Fruit fly (Drosophila melanogaster) whole organism, embryonic: ENCODE data around the gene CG45100.

Experiments
- Abd-B ChIP-seq: fragments of 200-800 bp; sonication (Bioruptor generic); optimal IDR thresholded peaks from 2 replicates; lab custom pipeline; 2018; ENCODE audit warnings: missing biosample characterization, mild to moderate bottlenecking, missing genetic modification characterization, moderate library complexity
- Atf-2 ChIP-seq: fragments of 200-800 bp; sonication (Bioruptor generic); optimal IDR thresholded peaks from 2 replicates; lab custom pipeline; 2016; ENCODE audit warnings: missing biosample characterization, missing genetic modification characterization
- Bteb2 ChIP-seq: fragments of 200-800 bp; sonication (Bioruptor generic); optimal IDR thresholded peaks from 2 replicates; lab custom pipeline; 2016; ENCODE audit warnings: missing biosample characterization, missing genetic modification characterization
- CG10462 ChIP-seq: fragments of 200-800 bp; sonication (Bioruptor generic); optimal IDR thresholded peaks from 2 replicates; lab custom pipeline; 2016; ENCODE audit warnings: missing biosample characterization, missing genetic modification characterization
- CG10565 ChIP-seq: fragments of 200-800 bp; sonication (Bioruptor generic); optimal IDR thresholded peaks from 3 replicates; lab custom pipeline; 2016; ENCODE audit warnings: missing biosample characterization, mild to moderate bottlenecking, missing genetic modification characterization
- CG12219 ChIP-seq: fragments of 200-800 bp; sonication (Bioruptor generic); optimal IDR thresholded peaks from 3 replicates; lab custom pipeline; 2018; ENCODE audit warnings: missing biosample characterization, mild to moderate bottlenecking, missing genetic modification characterization
- CG12299 ChIP-seq: fragments of 200-800 bp; sonication (Bioruptor generic); optimal IDR thresholded peaks from 2 replicates; lab custom pipeline; 2018; ENCODE audit warnings: missing biosample characterization, mild to moderate bottlenecking, missing genetic modification characterization
- CG13775 ChIP-seq: fragments of 200-800 bp; sonication (Bioruptor generic); optimal IDR thresholded peaks from 3 replicates; lab custom pipeline; 2017; ENCODE audit warnings: missing biosample characterization, mild to moderate bottlenecking, missing genetic modification characterization
- CG1529 ChIP-seq: fragments of 200-800 bp; sonication (Bioruptor generic); optimal IDR thresholded peaks from 3 replicates; lab custom pipeline; 2018; ENCODE audit warnings: missing biosample characterization, missing genetic modification characterization
- CG17328 ChIP-seq: fragments of 200-800 bp; sonication (Bioruptor generic); IDR thresholded peaks from 2 replicates; pipeline ENCODE4 v1.3.6; 2022; ENCODE audit warnings: missing biosample characterization, missing genetic modification characterization
- CG18764 ChIP-seq: fragments of 200-800 bp; sonication (Bioruptor generic); optimal IDR thresholded peaks from 3 replicates; lab custom pipeline; 2016; ENCODE audit warnings: missing biosample characterization, missing genetic modification characterization
- CG2199 ChIP-seq: fragments of 200-800 bp; sonication (Bioruptor generic); IDR thresholded peaks from 3 replicates; pipeline ENCODE4 v1.3.6; 2022; ENCODE audit warnings: missing biosample characterization, missing genetic modification characterization
- CG30403 ChIP-seq: fragments of 200-800 bp; sonication (Bioruptor generic); optimal IDR thresholded peaks from 3 replicates; lab custom pipeline; 2016; ENCODE audit warnings: missing biosample characterization, missing genetic modification characterization
- CG31224 ChIP-seq: fragments of 200-800 bp; sonication (Bioruptor generic); IDR thresholded peaks from 2 replicates; pipeline ENCODE4 v1.3.6; 2022; ENCODE audit warnings: missing biosample characterization, missing genetic modification characterization
- CG32532 ChIP-seq: fragments of 200-800 bp; sonication (Bioruptor generic); IDR thresholded peaks from 2 replicates; pipeline ENCODE4 v1.3.6; 2022; ENCODE audit warnings: missing biosample characterization, missing genetic modification characterization
- CG4404 ChIP-seq: fragments of 200-800 bp; sonication (Bioruptor generic); IDR thresholded peaks from 2 replicates; pipeline ENCODE4 v1.3.6; 2022; ENCODE audit warnings: missing biosample characterization, missing genetic modification characterization
- CG7963 ChIP-seq: fragments of 200-800 bp; sonication (Bioruptor generic); IDR thresholded peaks from 3 replicates; pipeline ENCODE4 v1.3.6; 2022; ENCODE audit warnings: missing biosample characterization, missing genetic modification characterization; ENCODE audit not compliant: partially characterized antibody
- CG8359 ChIP-seq: fragments of 200-800 bp; sonication (Bioruptor generic); optimal IDR thresholded peaks from 2 replicates; lab custom pipeline; 2017; ENCODE audit warnings: missing biosample characterization, mild to moderate bottlenecking, missing genetic modification characterization, borderline replicate concordance
- CG8944 ChIP-seq: fragments of 200-800 bp; sonication (Bioruptor generic); optimal IDR thresholded peaks from 3 replicates; lab custom pipeline; 2016; ENCODE audit warnings: missing biosample characterization, missing genetic modification characterization
- CG9609 ChIP-seq: fragments of 200-800 bp; sonication (Bioruptor generic); optimal IDR thresholded peaks from 3 replicates; lab custom pipeline; 2016; ENCODE audit warnings: missing biosample characterization, missing genetic modification characterization
- CG9932 ChIP-seq: fragments of 200-800 bp; sonication (Bioruptor generic); IDR thresholded peaks from 2 replicates; pipeline ENCODE4 v1.3.6; 2022; ENCODE audit warnings: missing biosample characterization, missing genetic modification characterization
- Chrac-16 ChIP-seq: fragments of 200-800 bp; sonication (Bioruptor generic); optimal IDR thresholded peaks from 3 replicates; lab custom pipeline; 2016; ENCODE audit warnings: missing biosample characterization, missing genetic modification characterization
- Drgx ChIP-seq: fragments of 200-800 bp; sonication (Bioruptor generic); IDR thresholded peaks from 2 replicates; pipeline ENCODE4 v1.3.6; 2022; ENCODE audit warnings: missing biosample characterization, missing genetic modification characterization
- Eip74EF ChIP-seq, 2 experiments: fragments of 200-800 bp in 1 of 2; fragments of >200 bp in 1 of 2; sonication (Bioruptor generic) in 1 of 2; optimal IDR thresholded peaks; 2 replicates each; lab custom pipeline; 2017 to 2019; ENCODE audit warnings: missing biosample characterization in 2 of 2, missing genetic modification characterization in 2 of 2, mild to moderate bottlenecking in 1 of 2, moderate library complexity in 1 of 2
- Hey ChIP-seq: fragments of 200-800 bp; sonication (Bioruptor generic); optimal IDR thresholded peaks from 3 replicates; lab custom pipeline; 2018; ENCODE audit warnings: missing biosample characterization, mild to moderate bottlenecking, missing genetic modification characterization
- Hmr ChIP-seq: fragments of 200-800 bp; sonication (Bioruptor generic); optimal IDR thresholded peaks from 3 replicates; lab custom pipeline; 2017; ENCODE audit warnings: mild to moderate bottlenecking, missing biosample characterization, missing genetic modification reagents, missing genetic modification characterization
- Hr39 ChIP-seq: fragments of >200 bp; optimal IDR thresholded peaks from 2 replicates; lab custom pipeline; 2017
- Hsf ChIP-seq: fragments of 200-800 bp; sonication (Bioruptor generic); optimal IDR thresholded peaks from 3 replicates; lab custom pipeline; 2016; ENCODE audit warnings: missing biosample characterization, missing genetic modification characterization
- Kr ChIP-seq: fragments of 200-800 bp; sonication (Bioruptor generic); optimal IDR thresholded peaks from 2 replicates; lab custom pipeline; 2017; ENCODE audit warnings: missing biosample characterization, mild to moderate bottlenecking, missing genetic modification characterization
- Mad ChIP-seq: fragments of 200-800 bp; sonication (Bioruptor generic); optimal IDR thresholded peaks from 2 replicates; lab custom pipeline; 2016; ENCODE audit warnings: missing biosample characterization, missing genetic modification characterization
- Max ChIP-seq: fragments of 200-800 bp; sonication (Bioruptor generic); optimal IDR thresholded peaks from 2 replicates; lab custom pipeline; 2016; ENCODE audit warnings: missing biosample characterization, mild to moderate bottlenecking, missing genetic modification characterization
- Myb ChIP-seq: fragments of 200-800 bp; sonication (Bioruptor generic); optimal IDR thresholded peaks from 2 replicates; lab custom pipeline; 2016; ENCODE audit warnings: missing biosample characterization, missing genetic modification characterization
- Neu2 ChIP-seq: fragments of 200-800 bp; sonication (Bioruptor generic); optimal IDR thresholded peaks from 3 replicates; lab custom pipeline; 2016; ENCODE audit warnings: missing biosample characterization, missing genetic modification characterization, borderline replicate concordance
- Optix ChIP-seq: fragments of 200-800 bp; sonication (Bioruptor generic); IDR thresholded peaks from 3 replicates; pipeline ENCODE4 v1.3.6; 2022; ENCODE audit warnings: missing biosample characterization, missing genetic modification characterization
- Rfx ChIP-seq: fragments of 200-800 bp; sonication (Bioruptor generic); IDR thresholded peaks from 2 replicates; pipeline ENCODE4 v1.3.6; 2022; ENCODE audit warnings: missing biosample characterization, missing genetic modification characterization
- ap ChIP-seq: fragments of 200-800 bp; sonication (Bioruptor generic); IDR thresholded peaks from 2 replicates; pipeline ENCODE4 v1.3.6; 2022; ENCODE audit warnings: missing biosample characterization, missing genetic modification characterization
- bowl ChIP-seq: fragments of 200-800 bp; sonication (Bioruptor generic); IDR thresholded peaks from 2 replicates; pipeline ENCODE4 v1.3.6; 2022; ENCODE audit warnings: missing biosample characterization, missing genetic modification characterization
- cg ChIP-seq: fragments of 200-800 bp; sonication (Bioruptor generic); optimal IDR thresholded peaks from 3 replicates; lab custom pipeline; 2019; ENCODE audit warnings: missing biosample characterization, mild to moderate bottlenecking, missing genetic modification characterization, moderate library complexity
- chm ChIP-seq: fragments of 200-800 bp; sonication (Bioruptor generic); IDR thresholded peaks from 2 replicates; pipeline ENCODE4 v1.3.6; 2022; ENCODE audit warnings: missing biosample characterization, missing genetic modification characterization
- crol ChIP-seq: fragments of 200-800 bp; sonication (Bioruptor generic); IDR thresholded peaks from 2 replicates; pipeline ENCODE4 v1.3.6; 2022; ENCODE audit warnings: missing biosample characterization, missing genetic modification characterization
- dimm ChIP-seq: fragments of 200-800 bp; sonication (Bioruptor generic); IDR thresholded peaks from 2 replicates; pipeline ENCODE4 v1.3.6; 2022; ENCODE audit warnings: missing biosample characterization, missing genetic modification characterization
- disco-r ChIP-seq: fragments of 200-800 bp; sonication (Bioruptor generic); optimal IDR thresholded peaks from 2 replicates; lab custom pipeline; 2016; ENCODE audit warnings: missing biosample characterization, missing genetic modification characterization
- gfzf ChIP-seq: fragments of 200-800 bp; sonication (Bioruptor generic); optimal IDR thresholded peaks from 2 replicates; lab custom pipeline; 2016; ENCODE audit warnings: missing biosample characterization, mild to moderate bottlenecking, missing genetic modification characterization, moderate library complexity
- gt ChIP-seq: fragments of 200-800 bp; sonication (Bioruptor generic); IDR thresholded peaks from 2 replicates; pipeline ENCODE4 v1.3.6; 2022; ENCODE audit warnings: missing biosample characterization, missing genetic modification characterization
- ham ChIP-seq: fragments of 200-800 bp; sonication (Bioruptor generic); IDR thresholded peaks from 2 replicates; pipeline ENCODE4 v1.3.6; 2022; ENCODE audit warnings: missing biosample characterization, missing genetic modification characterization
- jing ChIP-seq: fragments of 200-800 bp; sonication (Bioruptor generic); optimal IDR thresholded peaks from 2 replicates; lab custom pipeline; 2018; ENCODE audit warnings: missing biosample characterization, mild to moderate bottlenecking, missing genetic modification characterization
- mam ChIP-seq: fragments of 200-800 bp; sonication (Bioruptor generic); optimal IDR thresholded peaks from 3 replicates; lab custom pipeline; 2016; ENCODE audit warnings: missing biosample characterization, missing genetic modification characterization
- mirr ChIP-seq: fragments of 200-800 bp; sonication (Bioruptor generic); optimal IDR thresholded peaks from 3 replicates; lab custom pipeline; 2018; ENCODE audit warnings: missing biosample characterization, mild to moderate bottlenecking, missing genetic modification characterization
- row ChIP-seq: fragments of 200-800 bp; sonication (Bioruptor generic); IDR thresholded peaks from 3 replicates; pipeline ENCODE4 v1.3.6; 2022; ENCODE audit warnings: missing biosample characterization, missing genetic modification characterization
- seq ChIP-seq: fragments of 200-800 bp; sonication (Bioruptor generic); IDR thresholded peaks from 2 replicates; pipeline ENCODE4 v1.3.6; 2022; ENCODE audit warnings: missing biosample characterization, missing genetic modification characterization
- slbo ChIP-seq: fragments of 200-800 bp; sonication (Bioruptor generic); IDR thresholded peaks from 2 replicates; pipeline ENCODE4 v1.3.6; 2022; ENCODE audit warnings: missing biosample characterization, missing genetic modification characterization
- sqz ChIP-seq: fragments of 200-800 bp; sonication (Bioruptor generic); optimal IDR thresholded peaks from 3 replicates; lab custom pipeline; 2018; ENCODE audit warnings: missing biosample characterization, mild to moderate bottlenecking, missing genetic modification characterization
- trem ChIP-seq: fragments of 200-800 bp; optimal IDR thresholded peaks from 3 replicates; lab custom pipeline; 2019; ENCODE audit warnings: missing biosample characterization, mild to moderate bottlenecking, missing genetic modification characterization, moderate library complexity

Gene CG45100

DNA sequence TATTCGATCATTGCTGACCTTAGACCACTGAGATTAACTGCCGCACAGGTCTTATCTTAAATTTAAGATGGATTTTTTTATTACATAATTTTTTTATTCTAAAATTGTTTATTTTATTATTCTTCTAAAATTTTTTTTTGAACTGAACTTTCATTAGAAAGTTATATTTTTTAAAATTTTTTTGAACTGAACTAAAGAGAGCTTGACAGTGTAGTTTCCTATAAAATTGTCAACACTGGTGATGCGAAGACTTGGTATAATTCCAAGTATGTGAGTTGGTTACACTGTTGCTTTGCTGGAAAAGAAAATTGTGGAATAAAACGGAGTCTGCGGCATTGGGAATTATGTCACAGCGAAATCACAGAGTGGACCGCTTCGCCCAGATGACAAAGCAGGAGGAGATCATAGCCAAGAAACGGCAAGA, 10.9 kb upstream of the CG45100 start, which contains the start of gene CG31550 (continued):
- TF ChIP-seq bowl (GFP tag; lab: Robert Waterston, UW): no peak
- no peak for TF ChIP-seq Hey
- peak; percentile 78 for TF ChIP-seq CG30403 (GFP tag; lab: Kevin White, UChicago)
- peak; percentile 42 for TF ChIP-seq CG9609 (GFP tag; lab: Kevin White, UChicago)
- TF ChIP-seq Bteb2 (GFP tag; lab: Kevin White, UChicago): peak; percentile 25
- TF ChIP-seq mirr: no peak
- TF ChIP-seq Chrac-16 (GFP tag; lab: Kevin White, UChicago): peak; percentile 76
- TF ChIP-seq jing (GFP tag; lab: Kevin White, UChicago): no peak
- TF ChIP-seq CG12219 (GFP tag; lab: Kevin White, UChicago): no peak
- no peak for TF ChIP-seq CG2199 (GFP tag; lab: Robert Waterston, UW)
- TF ChIP-seq cg (GFP tag; lab: Kevin White, UChicago): no peak
- TF ChIP-seq CG10565 (GFP tag; lab: Kevin White, UChicago): no peak
- TF ChIP-seq CG12299 (tag; lab: Kevin White, UChicago): no peak
- TF ChIP-seq CG10462 (GFP tag; lab: Kevin White, UChicago): peak; percentile 39
- no peak for TF ChIP-seq dimm (GFP tag; lab: Robert Waterston, UW)
- TF ChIP-seq Neu2 (GFP tag; lab: Kevin White, UChicago): no peak
- TF ChIP-seq Atf-2 (GFP tag; lab: Kevin White, UChicago): peak; percentile 9
- TF ChIP-seq sqz: no peak
- peak; percentile 69 for TF ChIP-seq mam (GFP tag; lab: Kevin White, UChicago)
- TF ChIP-seq CG4404 (GFP tag; lab: Robert Waterston, UW): peak; percentile 65
- TF ChIP-seq Rfx (GFP tag; lab: Robert Waterston, UW): peak; percentile 86
- no peak for TF ChIP-seq Hr39 (lab: Kevin White, UChicago)
- TF ChIP-seq Optix (GFP tag; lab: Robert Waterston, UW): no peak
- no peak for TF ChIP-seq ham (GFP tag; lab: Robert Waterston, UW)
- peak; percentile 71 for TF ChIP-seq CG31224 (GFP tag; lab: Robert Waterston, UW)
- TF ChIP-seq Mad (GFP tag; lab: Kevin White, UChicago): peak; percentile 6
- TF ChIP-seq Drgx (GFP tag; lab: Robert Waterston, UW): peak; percentile 47
- TF ChIP-seq ap (GFP tag; lab: Robert Waterston, UW): peak; percentile 68
- TF ChIP-seq Abd-B: peak; percentile 74
- no peak for TF ChIP-seq Hmr (GFP tag; lab: Kevin White, UChicago)
- no peak for TF ChIP-seq chm (GFP tag; lab: Robert Waterston, UW)
- peak; percentile 42 for TF ChIP-seq Myb (GFP tag; lab: Kevin White, UChicago)
- TF ChIP-seq Hsf (GFP tag; lab: Kevin White, UChicago): peak; percentile 51
- no peak for TF ChIP-seq CG7963 (GFP tag; lab: Robert Waterston, UW)
- peak; percentile 88 for TF ChIP-seq row (GFP tag; lab: Robert Waterston, UW)
- TF ChIP-seq CG13775: peak; percentile 66
- peak; percentile 60 for TF ChIP-seq trem (tag; lab: Kevin White, UChicago)
- no peak for TF ChIP-seq Eip74EF (GFP tag; optimal IDR thresholded peaks at IDR 0.05; lab: Kevin White, UChicago)
- TF ChIP-seq CG1529: no peak
- no peak for TF ChIP-seq disco-r (GFP tag; lab: Kevin White, UChicago)
- TF ChIP-seq gt (GFP tag; lab: Robert Waterston, UW): no peak; the same call in 1 of the 2 replicates
- no peak for TF ChIP-seq Kr (GFP tag; lab: Kevin White, UChicago)
- peak; percentile 90 for TF ChIP-seq CG9932 (GFP tag; lab: Robert Waterston, UW)
- no peak for TF ChIP-seq CG8359 (GFP tag; lab: Kevin White, UChicago)
- TF ChIP-seq CG8944 (GFP tag; lab: Kevin White, UChicago): peak; percentile 54
- TF ChIP-seq seq: peak; percentile 51; the same call in 1 of the 2 replicates
- TF ChIP-seq CG32532 (GFP tag; lab: Robert Waterston, UW): peak; percentile 86
- TF ChIP-seq CG17328: peak; percentile 67; the same call in 1 of the 2 replicates
- peak; percentile 71 for TF ChIP-seq gfzf (GFP tag; lab: Kevin White, UChicago)
- peak; percentile 91 for TF ChIP-seq slbo
- TF ChIP-seq CG18764: peak; percentile 57
- TF ChIP-seq Max: peak; percentile 45
- no peak for TF ChIP-seq crol (GFP tag; lab: Robert Waterston, UW)
